Worm (Caenorhabditis elegans) whole organism, midembryonic: ENCODE results near the gene R07H5.16.
"Not testable (repeated sequence)": the region's sequence is repeated elsewhere in the genome, so short reads cannot be mapped to it uniquely, and the experiment has no call there.

Source experiments
- T22C8.4 ChIP-seq: fragments of 200-800 bp; sonication (Bioruptor generic); IDR thresholded peaks from 2 replicates; pipeline ENCODE4 v1.3.6; 2022; ENCODE audit warnings: missing genetic modification characterization, missing compliant biosample characterization
- cog-1 ChIP-seq: sonication (generic microtip); optimal IDR thresholded peaks from 2 replicates; lab custom pipeline; 2016; ENCODE audit warnings: missing genetic modification characterization, missing compliant biosample characterization
- flt-1 ChIP-seq: fragments of 200-800 bp; sonication (Bioruptor generic); IDR thresholded peaks from 2 replicates; pipeline ENCODE4 v1.3.6; 2022; ENCODE audit warnings: missing genetic modification characterization, missing compliant biosample characterization
- klf-2 ChIP-seq: fragments of 200-800 bp; sonication (Bioruptor generic); conservative IDR thresholded peaks from 2 replicates; pipeline ENCODE4 v1.3.6; 2022; ENCODE audit warnings: missing genetic modification reagents, missing genetic modification characterization, missing compliant biosample characterization
- med-1 ChIP-seq: sonication (generic microtip); optimal IDR thresholded peaks from 2 replicates; lab custom pipeline; 2017; ENCODE audit warnings: missing genetic modification characterization, mild to moderate bottlenecking, missing compliant biosample characterization, antibody characterized with exemption, missing genetic modification reagents; ENCODE audit not compliant: insufficient read depth
- ref-1 ChIP-seq: fragments of 200-800 bp; sonication (Bioruptor generic); conservative IDR thresholded peaks from 2 replicates; pipeline ENCODE4 v1.3.6; 2022; ENCODE audit warnings: missing genetic modification reagents, missing genetic modification characterization, missing compliant biosample characterization
- tab-1 ChIP-seq: fragments of 200-800 bp; sonication (Bioruptor generic); IDR thresholded peaks from 2 replicates; pipeline ENCODE4 v1.3.6; 2022; ENCODE audit warnings: missing genetic modification characterization, missing compliant biosample characterization
- ztf-23 ChIP-seq: fragments of 200-800 bp; sonication (Bioruptor generic); IDR thresholded peaks from 2 replicates; pipeline ENCODE4 v1.3.6; 2022; ENCODE audit warnings: missing genetic modification reagents, missing genetic modification characterization, missing compliant biosample characterization
- ztf-29 ChIP-seq: fragments of 200-800 bp; sonication (Bioruptor generic); IDR thresholded peaks from 2 replicates; pipeline ENCODE4 v1.3.6; 2022; ENCODE audit warnings: missing genetic modification reagents, missing genetic modification characterization, missing compliant biosample characterization

Gene R07H5.16

ce11 chrIV:11198983-11199382 lies at the start of gene R07H5.16:
TSS of gene R07H5.16 (plus strand) at chrIV:11199330.
- 0 out of 2 replicates have a peak, but pooled peaks have one; percentile 39 for TF ChIP-seq klf-2 (GFP tag; lab: Robert Waterston, UW)

DNA sequence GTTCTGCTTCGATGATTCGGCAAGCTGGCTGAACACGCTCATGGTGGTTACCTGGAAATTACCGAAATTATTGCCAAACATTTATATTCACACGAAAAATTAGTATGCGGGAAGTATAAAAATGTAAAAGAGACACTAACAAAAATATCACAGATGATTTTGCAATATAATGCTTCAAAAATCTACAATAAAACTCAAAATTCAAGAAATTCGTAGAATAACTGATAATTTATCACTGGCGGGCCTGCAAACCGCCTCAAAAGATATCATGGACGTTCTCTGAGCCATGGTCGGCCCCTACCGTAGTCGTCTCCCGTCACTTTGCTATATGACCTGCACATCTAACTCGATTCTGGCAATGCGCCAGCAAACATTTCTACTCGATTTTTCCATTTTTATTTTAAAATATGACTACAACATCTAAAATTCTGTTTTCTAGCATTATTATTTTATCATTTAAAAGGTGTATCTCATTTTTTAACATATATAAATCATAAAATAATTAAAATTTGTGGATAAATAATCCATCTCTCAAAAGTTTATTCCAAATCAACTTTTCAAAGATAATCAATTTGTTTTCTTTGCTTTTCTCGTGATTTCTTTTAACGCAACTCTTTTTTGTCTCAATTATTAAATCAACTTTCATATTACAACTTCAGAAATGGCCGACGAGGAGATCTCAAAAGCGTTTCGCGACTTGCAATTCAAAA lies 49.5 kb upstream of the R07H5.16 start, which contains the start of the genes F01G4.6 and pfd-1:
Gene F01G4.6, minus strand, starts transcription at position 51 of the 710 bp plus-strand sequence.
Gene pfd-1, plus strand, starts transcription at position 660 of the 710 bp plus-strand sequence.
- no peak for TF ChIP-seq med-1 (GFP tag; lab: Kevin White, UChicago)
- no peak for TF ChIP-seq ztf-29 (GFP tag; lab: Robert Waterston, UW)
- 0 out of 2 replicates have a peak, but pooled peaks have one; percentile 39 for TF ChIP-seq flt-1 (GFP tag; lab: Robert Waterston, UW)
- peak; percentile 68 for TF ChIP-seq ztf-23 (GFP tag; lab: Robert Waterston, UW)

- TF ChIP-seq med-1 (GFP tag; lab: Kevin White, UChicago) = no peak
- TF ChIP-seq T22C8.4 (GFP tag; lab: Robert Waterston, UW) = no peak
- TF ChIP-seq cog-1 (tag; lab: Kevin White, UChicago) = no peak
- TF ChIP-seq ztf-23 (GFP tag; lab: Robert Waterston, UW) = no peak
- no peak for TF ChIP-seq flt-1 (GFP tag; lab: Robert Waterston, UW)
- no peak for TF ChIP-seq ref-1 (GFP tag; lab: Robert Waterston, UW)
- no peak for TF ChIP-seq klf-2 (GFP tag; lab: Robert Waterston, UW)
- no peak for TF ChIP-seq tab-1
- no peak for TF ChIP-seq ztf-29 (GFP tag; lab: Robert Waterston, UW)
These were observed 48.3 kb upstream of the R07H5.16 start, which contains the start of gene C08F8.2 for ce11 chrIV:11150844-11151243. TSS of gene C08F8.2 (plus strand) at chrIV:11150997.

DNA sequence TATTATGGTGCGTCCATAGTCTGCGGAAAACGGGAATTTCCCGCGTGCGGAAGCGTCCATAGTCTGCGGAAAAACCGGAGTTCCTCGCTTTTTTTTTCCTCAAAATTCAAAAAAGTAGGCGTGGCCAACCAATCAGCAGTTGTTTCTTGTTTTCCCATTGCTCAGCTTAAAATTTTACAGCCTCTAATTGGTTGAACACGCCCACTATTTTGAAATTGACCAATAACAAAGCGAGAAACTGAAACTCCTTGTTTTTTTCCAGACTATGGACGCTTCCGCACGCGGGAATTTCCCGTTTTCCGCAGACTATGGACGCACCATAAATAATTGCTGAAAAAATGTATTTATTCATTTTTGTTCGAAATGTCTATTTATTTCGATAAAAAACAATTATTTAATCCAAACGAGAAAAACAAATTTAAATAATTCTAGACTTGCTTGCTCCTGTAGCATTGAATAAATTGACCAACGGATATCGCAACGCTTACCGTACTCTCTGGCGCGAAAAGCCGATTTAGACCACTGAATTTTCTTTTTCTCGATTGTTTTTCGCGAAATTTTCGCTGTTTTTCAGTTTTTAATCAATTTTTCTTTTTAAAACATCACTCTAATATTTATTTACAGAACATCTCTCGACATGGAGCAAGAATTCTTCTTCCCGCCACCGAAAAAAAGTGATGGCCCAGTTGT lies 44.6 kb upstream of the R07H5.16 start, which contains the start of gene C08F8.3:
Gene C08F8.3, plus strand, starts transcription at position 620 of the 690 bp plus-strand sequence.
- not testable (repeated sequence) for TF ChIP-seq ztf-29, flt-1, ref-1 (GFP tag; lab: Robert Waterston, UW)

- no peak for TF ChIP-seq ztf-29 (GFP tag; lab: Robert Waterston, UW)
- TF ChIP-seq tab-1 = no peak
- TF ChIP-seq flt-1 (GFP tag; lab: Robert Waterston, UW) = no peak
- no peak for TF ChIP-seq ztf-23 (GFP tag; lab: Robert Waterston, UW)
- no peak for TF ChIP-seq klf-2 (GFP tag; lab: Robert Waterston, UW)
These were observed 42.6 kb upstream of the R07H5.16 start for ce11 chrIV:11156526-11156925.

DNA sequence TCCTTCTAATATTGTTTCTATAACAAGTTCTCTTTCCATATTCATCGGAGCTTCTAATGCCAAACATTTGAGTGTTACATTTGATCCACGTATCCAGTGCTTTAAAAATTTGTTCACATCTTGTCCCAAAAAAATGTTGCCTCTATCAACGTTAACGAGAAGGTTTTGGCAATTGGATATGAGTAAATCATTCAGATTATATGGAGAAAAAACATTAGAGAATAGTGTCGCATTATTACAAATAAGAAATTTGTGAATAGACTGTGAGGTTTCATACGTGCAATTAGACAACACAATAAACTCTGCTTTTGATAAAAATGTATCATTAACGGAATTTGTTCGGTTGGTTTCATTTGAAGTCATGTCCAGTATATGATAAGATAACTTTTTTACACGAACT lies 39.2 kb upstream of the R07H5.16 start, which contains the start of gene mboa-4:
Gene mboa-4, minus strand, starts transcription at position 101 of the 400 bp plus-strand sequence.
- TF ChIP-seq cog-1 (tag; lab: Kevin White, UChicago) = no peak
- TF ChIP-seq flt-1 (GFP tag; lab: Robert Waterston, UW) = no peak
- TF ChIP-seq klf-2 (GFP tag; lab: Robert Waterston, UW) = no peak
- no peak for TF ChIP-seq T22C8.4 (GFP tag; lab: Robert Waterston, UW)
- no peak for TF ChIP-seq ztf-23 (GFP tag; lab: Robert Waterston, UW)
- no peak for TF ChIP-seq med-1 (GFP tag; lab: Kevin White, UChicago)
- no peak for TF ChIP-seq ztf-29 (GFP tag; lab: Robert Waterston, UW)
- TF ChIP-seq ref-1 (GFP tag; lab: Robert Waterston, UW) = no peak
- TF ChIP-seq tab-1 = no peak

DNA sequence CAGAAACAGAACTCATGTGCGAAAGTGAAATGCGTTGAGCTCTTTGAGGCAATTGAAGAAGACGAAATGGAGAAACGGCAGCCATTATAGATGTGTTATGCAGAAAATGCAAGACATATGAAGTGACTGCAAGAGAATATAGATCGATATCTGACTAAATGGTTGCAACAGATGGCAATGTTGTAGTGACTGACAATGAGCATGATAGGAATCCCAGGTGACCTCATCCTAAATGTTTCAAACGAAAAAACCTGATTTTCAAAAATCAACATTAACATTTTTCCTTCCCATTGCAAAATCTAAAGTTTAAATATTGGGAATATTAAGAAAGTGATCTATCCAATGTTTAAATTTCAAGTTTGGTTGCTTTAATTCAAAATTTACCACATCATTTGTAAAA lies 38.4 kb upstream of the R07H5.16 start, which contains the start of gene C08F8.15:
Gene C08F8.15, minus strand, starts transcription at position 101 of the 400 bp plus-strand sequence.
- TF ChIP-seq ztf-29 (GFP tag; lab: Robert Waterston, UW) (no peak), T22C8.4 (GFP tag; lab: Robert Waterston, UW) (no peak), cog-1 (tag; lab: Kevin White, UChicago) (no peak)

- TF ChIP-seq flt-1 (GFP tag; lab: Robert Waterston, UW) (no peak), tab-1 (no peak), klf-2 (GFP tag; lab: Robert Waterston, UW) (no peak), med-1 (GFP tag; lab: Kevin White, UChicago) (no peak), T22C8.4 (GFP tag; lab: Robert Waterston, UW) (no peak), ztf-29 (GFP tag; lab: Robert Waterston, UW) (no peak), cog-1 (tag; lab: Kevin White, UChicago) (no peak), ref-1 (GFP tag; lab: Robert Waterston, UW) (no peak), ztf-23 (GFP tag; lab: Robert Waterston, UW) (no peak)
These were observed 36.7 kb upstream of the R07H5.16 start, which contains the start of gene fbxb-9 for ce11 chrIV:11162451-11162850. TSS of gene fbxb-9 (minus strand) at chrIV:11162551.

- TF ChIP-seq T22C8.4 (GFP tag; lab: Robert Waterston, UW) (no peak), flt-1 (GFP tag; lab: Robert Waterston, UW) (no peak), ref-1 (GFP tag; lab: Robert Waterston, UW) (no peak), tab-1 (no peak), klf-2 (GFP tag; lab: Robert Waterston, UW) (no peak), ztf-23 (GFP tag; lab: Robert Waterston, UW) (no peak), med-1 (GFP tag; lab: Kevin White, UChicago) (no peak), ztf-29 (GFP tag; lab: Robert Waterston, UW) (no peak), cog-1 (tag; lab: Kevin White, UChicago) (no peak)
These were observed 34.3 kb upstream of the R07H5.16 start, which contains the start of gene C08F8.6 for ce11 chrIV:11164831-11165230. TSS of gene C08F8.6 (minus strand) at chrIV:11164931.
